Fruit fly (Drosophila melanogaster) whole organism, embryonic: Measurements from ENCODE around the gene CG46313.

Experiments
- Ada2b ChIP-seq: fragments of 200-800 bp; sonication (Bioruptor generic); IDR thresholded peaks from 2 replicates; pipeline ENCODE4 v1.3.6; 2022; ENCODE audit warnings: missing biosample characterization, missing genetic modification characterization
- B-H2 ChIP-seq: fragments of 200-800 bp; sonication (Bioruptor generic); optimal IDR thresholded peaks from 2 replicates; lab custom pipeline; 2018; ENCODE audit warnings: missing biosample characterization, mild to moderate bottlenecking, missing genetic modification characterization
- CG10147 ChIP-seq: fragments of 200-800 bp; sonication (Bioruptor generic); optimal IDR thresholded peaks from 2 replicates; lab custom pipeline; 2019; ENCODE audit warnings: missing biosample characterization, mild to moderate bottlenecking, missing genetic modification characterization, moderate library complexity
- CG10209 ChIP-seq: fragments of 200-800 bp; sonication (Bioruptor generic); optimal IDR thresholded peaks from 3 replicates; lab custom pipeline; 2017; ENCODE audit warnings: missing biosample characterization, mild to moderate bottlenecking, missing genetic modification characterization, missing genetic modification reagents
- CG10366 ChIP-seq: fragments of 200-800 bp; sonication (Bioruptor generic); IDR thresholded peaks from 2 replicates; pipeline ENCODE4 v1.3.6; 2022; ENCODE audit warnings: missing biosample characterization, missing genetic modification characterization
- CG10431 ChIP-seq: fragments of 200-800 bp; sonication (Bioruptor generic); optimal IDR thresholded peaks from 3 replicates; lab custom pipeline; 2018; ENCODE audit warnings: missing biosample characterization, mild to moderate bottlenecking, missing genetic modification characterization
- CG11723 ChIP-seq: fragments of 200-800 bp; sonication (Bioruptor generic); optimal IDR thresholded peaks from 2 replicates; lab custom pipeline; 2017; ENCODE audit warnings: missing biosample characterization, mild to moderate bottlenecking, missing genetic modification characterization
- CG12236 ChIP-seq: fragments of 200-800 bp; sonication (Bioruptor generic); optimal IDR thresholded peaks from 2 replicates; lab custom pipeline; 2016; ENCODE audit warnings: missing biosample characterization, missing genetic modification characterization
- CG12744 ChIP-seq: fragments of 200-800 bp; sonication (Bioruptor generic); optimal IDR thresholded peaks from 2 replicates; lab custom pipeline; 2016; ENCODE audit warnings: missing biosample characterization, missing genetic modification characterization
- CG13123 ChIP-seq: fragments of 200-800 bp; sonication (Bioruptor generic); optimal IDR thresholded peaks from 2 replicates; lab custom pipeline; 2016; ENCODE audit warnings: missing biosample characterization, missing genetic modification characterization
- CG13775 ChIP-seq: fragments of 200-800 bp; sonication (Bioruptor generic); optimal IDR thresholded peaks from 3 replicates; lab custom pipeline; 2017; ENCODE audit warnings: missing biosample characterization, mild to moderate bottlenecking, missing genetic modification characterization
- CG14014 ChIP-seq: fragments of 200-800 bp; sonication (Bioruptor generic); IDR thresholded peaks from 2 replicates; pipeline ENCODE4 v1.3.6; 2022; ENCODE audit warnings: missing biosample characterization, missing genetic modification characterization
- CG14441 ChIP-seq: fragments of 200-800 bp; sonication (Bioruptor generic); IDR thresholded peaks from 2 replicates; pipeline ENCODE4 v1.3.6; 2022; ENCODE audit warnings: missing biosample characterization, missing genetic modification characterization
- CG15073 ChIP-seq: fragments of 200-800 bp; sonication (Bioruptor generic); optimal IDR thresholded peaks from 2 replicates; lab custom pipeline; 2016; ENCODE audit warnings: missing biosample characterization, missing genetic modification characterization
- CG17186 ChIP-seq: fragments of 200-800 bp; sonication (Bioruptor generic); optimal IDR thresholded peaks from 3 replicates; lab custom pipeline; 2017; ENCODE audit warnings: missing biosample characterization, missing genetic modification reagents, missing genetic modification characterization
- CG17568 ChIP-seq: fragments of 200-800 bp; sonication (Bioruptor generic); optimal IDR thresholded peaks from 2 replicates; lab custom pipeline; 2018; ENCODE audit warnings: missing biosample characterization, mild to moderate bottlenecking, missing genetic modification characterization, moderate library complexity
- CG2678 ChIP-seq: fragments of 200-800 bp; sonication (Bioruptor generic); optimal IDR thresholded peaks from 3 replicates; lab custom pipeline; 2019; ENCODE audit warnings: missing biosample characterization, mild to moderate bottlenecking, missing genetic modification characterization, moderate library complexity
- CG5245 ChIP-seq: fragments of 200-800 bp; sonication (Bioruptor generic); optimal IDR thresholded peaks from 3 replicates; lab custom pipeline; 2016; ENCODE audit warnings: missing biosample characterization, missing genetic modification characterization
- CG7556 ChIP-seq: fragments of 200-800 bp; sonication (Bioruptor generic); optimal IDR thresholded peaks from 2 replicates; lab custom pipeline; 2017; ENCODE audit warnings: missing biosample characterization, mild to moderate bottlenecking, missing genetic modification characterization
- CG7928 ChIP-seq: fragments of 200-800 bp; sonication (Bioruptor generic); optimal IDR thresholded peaks from 2 replicates; lab custom pipeline; 2017; ENCODE audit warnings: missing biosample characterization, mild to moderate bottlenecking, missing genetic modification characterization
- CG8281 ChIP-seq: fragments of 200-800 bp; sonication (Bioruptor generic); optimal IDR thresholded peaks from 2 replicates; lab custom pipeline; 2018; ENCODE audit warnings: missing biosample characterization, mild to moderate bottlenecking, missing genetic modification characterization, moderate library complexity
- CG8765 ChIP-seq: fragments of 200-800 bp; sonication (Bioruptor generic); IDR thresholded peaks from 2 replicates; pipeline ENCODE4 v1.3.6; 2022; ENCODE audit warnings: missing biosample characterization, missing genetic modification characterization
- CG9817 ChIP-seq: fragments of 200-800 bp; sonication (Bioruptor generic); optimal IDR thresholded peaks from 2 replicates; lab custom pipeline; 2018; ENCODE audit warnings: missing biosample characterization, mild to moderate bottlenecking, missing genetic modification characterization, moderate library complexity
- Chrac-16 ChIP-seq: fragments of 200-800 bp; sonication (Bioruptor generic); optimal IDR thresholded peaks from 3 replicates; lab custom pipeline; 2016; ENCODE audit warnings: missing biosample characterization, missing genetic modification characterization
- CkIIα-i1 ChIP-seq: fragments of 200-800 bp; sonication (Bioruptor generic); IDR thresholded peaks from 2 replicates; pipeline ENCODE4 v1.3.6; 2022; ENCODE audit warnings: missing biosample characterization, missing genetic modification characterization
- D ChIP-seq, 2 experiments: fragments of 200-800 bp in 1 of 2; fragments of >200 bp in 1 of 2; sonication (Bioruptor generic) in 1 of 2; optimal IDR thresholded peaks; 2 replicates in 1 of 2; 3 replicates in 1 of 2; lab custom pipeline; 2017; ENCODE audit warnings: mild to moderate bottlenecking in 1 of 2, missing biosample characterization in 1 of 2, missing genetic modification characterization in 1 of 2, missing genetic modification reagents in 1 of 2
- Deaf1 ChIP-seq: fragments of 200-800 bp; optimal IDR thresholded peaks from 3 replicates; lab custom pipeline; 2019; ENCODE audit warnings: missing biosample characterization, mild to moderate bottlenecking, missing genetic modification characterization, moderate library complexity
- Ets65A ChIP-seq: fragments of 200-800 bp; sonication (Bioruptor generic); peaks from one replicate; lab custom pipeline; 2016; ENCODE audit warnings: missing biosample characterization, missing genetic modification characterization
- Mad ChIP-seq: fragments of 200-800 bp; sonication (Bioruptor generic); optimal IDR thresholded peaks from 2 replicates; lab custom pipeline; 2016; ENCODE audit warnings: missing biosample characterization, missing genetic modification characterization
- Neu2 ChIP-seq: fragments of 200-800 bp; sonication (Bioruptor generic); optimal IDR thresholded peaks from 3 replicates; lab custom pipeline; 2016; ENCODE audit warnings: missing biosample characterization, missing genetic modification characterization, borderline replicate concordance
- Sox100B ChIP-seq: fragments of 200-800 bp; sonication (Bioruptor generic); optimal IDR thresholded peaks from 3 replicates; lab custom pipeline; 2018; ENCODE audit warnings: missing biosample characterization, mild to moderate bottlenecking, missing genetic modification characterization
- Taf1 ChIP-seq: fragments of 200-800 bp; sonication (Bioruptor generic); IDR thresholded peaks from 2 replicates; pipeline ENCODE4 v1.3.6; 2022; ENCODE audit warnings: missing biosample characterization, missing genetic modification characterization
- ac ChIP-seq: fragments of 200-800 bp; sonication (Bioruptor generic); optimal IDR thresholded peaks from 3 replicates; lab custom pipeline; 2017; ENCODE audit warnings: missing biosample characterization, mild to moderate bottlenecking, missing genetic modification characterization
- al ChIP-seq: fragments of 200-800 bp; sonication (Bioruptor generic); IDR thresholded peaks from 2 replicates; pipeline ENCODE4 v1.3.6; 2022; ENCODE audit warnings: missing biosample characterization, missing genetic modification characterization
- aop ChIP-seq: fragments of 200-800 bp; sonication (Bioruptor generic); IDR thresholded peaks from 2 replicates; pipeline ENCODE4 v1.3.6; 2022; ENCODE audit warnings: missing biosample characterization, missing genetic modification characterization
- ap ChIP-seq: fragments of 200-800 bp; sonication (Bioruptor generic); IDR thresholded peaks from 2 replicates; pipeline ENCODE4 v1.3.6; 2022; ENCODE audit warnings: missing biosample characterization, missing genetic modification characterization
- bcd ChIP-seq: fragments of 200-800 bp; sonication (Bioruptor generic); optimal IDR thresholded peaks from 2 replicates; lab custom pipeline; 2017; ENCODE audit warnings: missing biosample characterization, mild to moderate bottlenecking, missing genetic modification characterization
- cato ChIP-seq: fragments of 200-800 bp; sonication (Bioruptor generic); optimal IDR thresholded peaks from 2 replicates; lab custom pipeline; 2016; ENCODE audit warnings: missing biosample characterization, missing genetic modification characterization, borderline replicate concordance
- ci ChIP-seq: fragments of 200-800 bp; sonication (Bioruptor generic); IDR thresholded peaks from 3 replicates; pipeline ENCODE4 v1.3.6; 2022; ENCODE audit warnings: missing biosample characterization, missing genetic modification characterization
- da ChIP-seq: fragments of 200-800 bp; sonication (Bioruptor generic); optimal IDR thresholded peaks from 2 replicates; lab custom pipeline; 2016; ENCODE audit warnings: missing biosample characterization, missing genetic modification characterization
- dan ChIP-seq: fragments of 200-800 bp; sonication (Bioruptor generic); IDR thresholded peaks from 2 replicates; pipeline ENCODE4 v1.3.6; 2022; ENCODE audit warnings: missing biosample characterization, missing genetic modification characterization
- danr ChIP-seq: fragments of 200-800 bp; sonication (Bioruptor generic); IDR thresholded peaks from 2 replicates; pipeline ENCODE4 v1.3.6; 2022; ENCODE audit warnings: missing biosample characterization, missing genetic modification characterization
- fd64A ChIP-seq: fragments of 200-800 bp; sonication (Bioruptor generic); optimal IDR thresholded peaks from 3 replicates; lab custom pipeline; 2018; ENCODE audit warnings: missing biosample characterization, mild to moderate bottlenecking, missing genetic modification characterization
- fd96Cb ChIP-seq: fragments of 200-800 bp; sonication (Bioruptor generic); optimal IDR thresholded peaks from 2 replicates; lab custom pipeline; 2018; ENCODE audit warnings: missing biosample characterization, mild to moderate bottlenecking, missing genetic modification characterization, moderate library complexity
- h ChIP-seq: fragments of >200 bp; optimal IDR thresholded peaks from 2 replicates; lab custom pipeline; 2017
- hbn ChIP-seq: fragments of 200-800 bp; sonication (Bioruptor generic); IDR thresholded peaks from 2 replicates; pipeline ENCODE4 v1.3.6; 2022; ENCODE audit warnings: missing biosample characterization, missing genetic modification characterization; ENCODE audit not compliant: partially characterized antibody
- jigr1 ChIP-seq: fragments of 200-800 bp; sonication (Bioruptor generic); IDR thresholded peaks from 3 replicates; pipeline ENCODE4 v1.3.6; 2022; ENCODE audit warnings: missing biosample characterization, missing genetic modification characterization
- maf-S ChIP-seq: fragments of 200-800 bp; sonication (Bioruptor generic); optimal IDR thresholded peaks from 2 replicates; lab custom pipeline; 2016; ENCODE audit warnings: missing biosample characterization, missing genetic modification characterization
- rib ChIP-seq: fragments of 200-800 bp; sonication (Bioruptor generic); IDR thresholded peaks from 2 replicates; pipeline ENCODE4 v1.3.6; 2022; ENCODE audit warnings: missing biosample characterization, missing genetic modification characterization
- salm ChIP-seq: fragments of 200-800 bp; sonication (Bioruptor generic); optimal IDR thresholded peaks from 2 replicates; lab custom pipeline; 2018; ENCODE audit warnings: missing biosample characterization, mild to moderate bottlenecking, missing genetic modification characterization
- seq ChIP-seq: fragments of 200-800 bp; sonication (Bioruptor generic); IDR thresholded peaks from 2 replicates; pipeline ENCODE4 v1.3.6; 2022; ENCODE audit warnings: missing biosample characterization, missing genetic modification characterization
- so ChIP-seq: fragments of 200-800 bp; sonication (Bioruptor generic); IDR thresholded peaks from 3 replicates; pipeline ENCODE4 v1.3.6; 2022; ENCODE audit warnings: missing biosample characterization, missing genetic modification characterization
- zf30C ChIP-seq: fragments of 200-800 bp; sonication (Bioruptor generic); optimal IDR thresholded peaks from 3 replicates; lab custom pipeline; 2018; ENCODE audit warnings: missing biosample characterization, mild to moderate bottlenecking, missing genetic modification characterization

CG46313 gene

dm6 chr3R:26945233-26945632 lies 33.1 kb upstream of the CG46313 start, which contains the start of gene CG14252 (continued):
- no peak for TF ChIP-seq dan (GFP tag; lab: Robert Waterston, UW)
- TF ChIP-seq CG11723 = no peak
- TF ChIP-seq CG12236 (GFP tag; lab: Kevin White, UChicago) = no peak
- TF ChIP-seq CG5245 = no peak
- TF ChIP-seq CG12744 (GFP tag; lab: Kevin White, UChicago) = no peak
- TF ChIP-seq CG8281 (tag; lab: Kevin White, UChicago) = no peak
- no peak for TF ChIP-seq CG10431
- TF ChIP-seq zf30C = no peak
- no peak for TF ChIP-seq so (GFP tag; lab: Robert Waterston, UW)
- no peak for TF ChIP-seq CG8765 (GFP tag; lab: Robert Waterston, UW)
- no peak for TF ChIP-seq CG10366 (GFP tag; lab: Robert Waterston, UW)
- no peak for TF ChIP-seq Mad (GFP tag; lab: Kevin White, UChicago)
- no peak for TF ChIP-seq CG13775
- no peak for TF ChIP-seq CG2678
- TF ChIP-seq Deaf1 (tag; lab: Kevin White, UChicago) = no peak
- TF ChIP-seq bcd (GFP tag; lab: Kevin White, UChicago) = no peak
- TF ChIP-seq Ets65A (GFP tag; lab: Kevin White, UChicago) = no peak
- TF ChIP-seq fd64A (GFP tag; lab: Kevin White, UChicago) = no peak
- TF ChIP-seq salm (tag; lab: Kevin White, UChicago) = no peak
- TF ChIP-seq rib (GFP tag; lab: Robert Waterston, UW) = no peak
- peak; percentile 97 for TF ChIP-seq CG7928 (GFP tag; lab: Kevin White, UChicago)
- TF ChIP-seq jigr1 = no peak
- TF ChIP-seq maf-S (GFP tag; lab: Kevin White, UChicago) = no peak
- TF ChIP-seq fd96Cb (tag; lab: Kevin White, UChicago) = no peak
- TF ChIP-seq da (GFP tag; lab: Kevin White, UChicago) = no peak
- TF ChIP-seq CkIIα-i1 = no peak
- no peak for TF ChIP-seq CG14441 (GFP tag; lab: Robert Waterston, UW)
- no peak for TF ChIP-seq CG10209
- TF ChIP-seq D (optimal IDR thresholded peaks at IDR 0.05; lab: Kevin White, UChicago) = no peak
- TF ChIP-seq D (GFP tag; optimal IDR thresholded peaks at IDR 0.05; lab: Kevin White, UChicago) = no peak
- TF ChIP-seq cato = no peak
- no peak for TF ChIP-seq al
- TF ChIP-seq Chrac-16 = no peak
- peak; percentile 53 for TF ChIP-seq CG10147 (GFP tag; lab: Kevin White, UChicago)
- no peak for TF ChIP-seq ac
- TF ChIP-seq Neu2 (GFP tag; lab: Kevin White, UChicago) = no peak
- no peak for TF ChIP-seq Taf1 (GFP tag; lab: Robert Waterston, UW)
- no peak for TF ChIP-seq ci (GFP tag; lab: Robert Waterston, UW)
- no peak for TF ChIP-seq CG17568
- no peak for TF ChIP-seq aop (GFP tag; lab: Robert Waterston, UW)
- TF ChIP-seq seq = no peak
- TF ChIP-seq CG14014 (GFP tag; lab: Robert Waterston, UW) = no peak
- TF ChIP-seq h = no peak
- no peak for TF ChIP-seq CG9817 (tag; lab: Kevin White, UChicago)
- TF ChIP-seq CG7556 (GFP tag; lab: Kevin White, UChicago) = no peak
- TF ChIP-seq Ada2b (GFP tag; lab: Robert Waterston, UW) = no peak
- no peak for TF ChIP-seq CG17186 (GFP tag; lab: Kevin White, UChicago)
- no peak for TF ChIP-seq Sox100B (GFP tag; lab: Kevin White, UChicago)
- no peak for TF ChIP-seq ap (GFP tag; lab: Robert Waterston, UW)
- TF ChIP-seq hbn (GFP tag; lab: Robert Waterston, UW) = no peak
- peak; percentile 52 for TF ChIP-seq B-H2 (GFP tag; lab: Kevin White, UChicago)
- no peak for TF ChIP-seq CG13123 (GFP tag; lab: Kevin White, UChicago)
- TF ChIP-seq CG15073 (GFP tag; lab: Kevin White, UChicago) = no peak
- no peak for TF ChIP-seq danr
